Worm (Caenorhabditis elegans) whole organism, L4/young adult: ENCODE data around the gene col-114.
"Not testable (repeated sequence)": the region's sequence is repeated elsewhere in the genome, so short reads cannot be mapped to it uniquely, and the experiment has no call there.

Experiments
- W03F9.2 ChIP-seq: fragments of 150-350 bp; optimal IDR thresholded peaks from 2 replicates; lab custom pipeline; 2014; ENCODE audit warnings: missing biosample characterization, missing genetic modification characterization
- dao-5 ChIP-seq: sonication (generic microtip); optimal IDR thresholded peaks from 2 replicates; lab custom pipeline; 2016; ENCODE audit warnings: missing genotype, missing genetic modification characterization, moderate library complexity, missing compliant biosample characterization
- him-1 ChIP-seq: sonication (generic microtip); optimal IDR thresholded peaks from 2 replicates; lab custom pipeline; 2016; ENCODE audit warnings: missing genotype, missing genetic modification reagents, missing genetic modification characterization, missing compliant biosample characterization

col-114 gene

ce11 chrIV:7246553-7246952 lies at the start of gene col-114:
col-114 (minus strand) TSS chrIV:7246653.
- no peak for TF ChIP-seq W03F9.2 (tag; lab: Kevin White, UChicago)
- no peak for TF ChIP-seq him-1
- no peak for TF ChIP-seq dao-5 (tag; lab: Kevin White, UChicago)

- TF ChIP-seq W03F9.2 (tag; lab: Kevin White, UChicago) (no peak), him-1 (no peak), dao-5 (tag; lab: Kevin White, UChicago) (no peak)
Observed at ce11 chrIV:7294121-7294520, 47.7 kb upstream of the col-114 start, which contains the start of gene F42C5.5. F42C5.5 (minus strand) TSS chrIV:7294221.

- TF ChIP-seq W03F9.2 (tag; lab: Kevin White, UChicago) (no peak), him-1 (no peak), dao-5 (tag; lab: Kevin White, UChicago) (no peak)
Observed at ce11 chrIV:7291957-7292356, 45.5 kb upstream of the col-114 start, which contains the start of gene F42C5.4. F42C5.4 (minus strand) TSS chrIV:7292127.

- no peak for TF ChIP-seq him-1
- no peak for TF ChIP-seq W03F9.2 (tag; lab: Kevin White, UChicago)
- no peak for TF ChIP-seq dao-5 (tag; lab: Kevin White, UChicago)
Observed at ce11 chrIV:7291066-7291465, 44.6 kb upstream of the col-114 start.

ce11 chrIV:7287474-7287873 lies 41.0 kb upstream of the col-114 start, which contains the start of gene F42C5.3:
F42C5.3 (minus strand) TSS chrIV:7287574.
- TF ChIP-seq him-1 (no peak), W03F9.2 (tag; lab: Kevin White, UChicago) (no peak), dao-5 (tag; lab: Kevin White, UChicago) (no peak)

- no peak for TF ChIP-seq him-1
- TF ChIP-seq dao-5 (tag; lab: Kevin White, UChicago): no peak
- no peak for TF ChIP-seq W03F9.2 (tag; lab: Kevin White, UChicago)
Observed at ce11 chrIV:7285839-7286238, 39.4 kb upstream of the col-114 start, which contains the start of gene C06E4.8. C06E4.8 (minus strand) TSS chrIV:7285875.

ce11 chrIV:7282957-7283356 lies 36.5 kb upstream of the col-114 start, which contains the start of gene C06E4.1:
C06E4.1 (plus strand) TSS chrIV:7283257.
- TF ChIP-seq dao-5 (tag; lab: Kevin White, UChicago) (no peak), W03F9.2 (tag; lab: Kevin White, UChicago) (no peak), him-1 (no peak)

ce11 chrIV:7276661-7277060 lies 30.2 kb upstream of the col-114 start, which contains the start of gene C06E4.2:
C06E4.2 (plus strand) TSS chrIV:7276961.
- no peak for TF ChIP-seq W03F9.2 (tag; lab: Kevin White, UChicago)
- no peak for TF ChIP-seq dao-5 (tag; lab: Kevin White, UChicago)
- TF ChIP-seq him-1: no peak

- TF ChIP-seq him-1 (no peak), dao-5 (tag; lab: Kevin White, UChicago) (no peak), W03F9.2 (tag; lab: Kevin White, UChicago) (no peak)
Observed at ce11 chrIV:7274969-7275548, 28.6 kb upstream of the col-114 start.

- TF ChIP-seq him-1: no peak
- TF ChIP-seq W03F9.2 (tag; lab: Kevin White, UChicago): no peak
- TF ChIP-seq dao-5 (tag; lab: Kevin White, UChicago): no peak
Observed at ce11 chrIV:7263137-7263536, 16.7 kb upstream of the col-114 start, which contains the start of gene glb-2. glb-2 (minus strand) TSS chrIV:7263237.

- TF ChIP-seq him-1: no peak
- no peak for TF ChIP-seq W03F9.2 (tag; lab: Kevin White, UChicago)
- TF ChIP-seq dao-5 (tag; lab: Kevin White, UChicago): no peak
Observed at ce11 chrIV:7260587-7260986, 14.1 kb upstream of the col-114 start, which contains the start of gene C06E4.3. C06E4.3 (plus strand) TSS chrIV:7260875.

ce11 chrIV:7258253-7258652 lies 11.8 kb upstream of the col-114 start, which contains the start of gene C06E4.6:
C06E4.6 (minus strand) TSS chrIV:7258303.
- TF ChIP-seq W03F9.2 (tag; lab: Kevin White, UChicago) (no peak), him-1 (no peak), dao-5 (tag; lab: Kevin White, UChicago) (no peak)

ce11 chrIV:7254690-7255089 lies 8.2 kb upstream of the col-114 start, which contains the start of gene C06E4.5:
C06E4.5 (plus strand) TSS chrIV:7254990.
- not testable (repeated sequence) for TF ChIP-seq W03F9.2 (tag; lab: Kevin White, UChicago); him-1; dao-5 (tag; lab: Kevin White, UChicago)

- TF ChIP-seq W03F9.2 (tag; lab: Kevin White, UChicago) (no peak), dao-5 (tag; lab: Kevin White, UChicago) (no peak), him-1 (no peak)
Observed at ce11 chrIV:7253271-7253670, 6.8 kb upstream of the col-114 start.
